Worm (Caenorhabditis elegans): Measurements from ENCODE around the gene B0564.2.
A peak's percentile ranks its signal among the peaks of the same experiment; 100 is the strongest.

Gene B0564.2

DNA sequence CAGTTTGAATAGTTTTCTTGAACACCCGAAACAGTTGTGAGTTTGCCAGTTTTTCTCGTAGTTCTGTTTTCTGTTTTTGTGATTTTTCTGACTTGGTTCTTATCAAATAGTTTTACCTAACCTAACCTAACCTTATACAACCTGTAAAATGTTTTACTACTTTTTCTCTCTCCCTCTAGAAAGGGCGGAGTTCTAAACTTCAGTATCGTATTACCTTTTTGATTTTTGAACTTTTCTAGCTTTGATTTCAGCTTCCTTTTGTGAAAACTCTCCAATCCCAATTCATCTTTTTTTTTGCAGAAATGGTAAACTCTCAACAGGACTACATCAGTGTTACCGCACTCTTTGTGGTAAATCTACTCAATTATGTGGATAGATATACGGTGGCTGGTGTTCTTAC lies 20.8 kb upstream of the B0564.2 start, which contains the start of gene spin-2:
Gene spin-2 (plus strand): TSS at position 301 of the 400 bp plus-strand sequence.
- TF ChIP-seq duxl-1 (tag; optimal IDR thresholded peaks at IDR 0.05; ENCODE audit: poor library complexity) (no peak), ceh-62 (tag; optimal IDR thresholded peaks at IDR 0.05) (no peak), tag-97 (GFP tag; IDR thresholded peaks at IDR 0.05) (no peak), lin-39 (tag; optimal IDR thresholded peaks at IDR 0.05) (no peak), snpc-1.2 (GFP tag; IDR thresholded peaks at IDR 0.05) (no peak), Y75B8A.6 (GFP tag; IDR thresholded peaks at IDR 0.05) (no peak), nhr-48 (tag; optimal IDR thresholded peaks at IDR 0.05) (no peak), dpl-1 (GFP tag; optimal IDR thresholded peaks at IDR 0.05) (no peak)

DNA sequence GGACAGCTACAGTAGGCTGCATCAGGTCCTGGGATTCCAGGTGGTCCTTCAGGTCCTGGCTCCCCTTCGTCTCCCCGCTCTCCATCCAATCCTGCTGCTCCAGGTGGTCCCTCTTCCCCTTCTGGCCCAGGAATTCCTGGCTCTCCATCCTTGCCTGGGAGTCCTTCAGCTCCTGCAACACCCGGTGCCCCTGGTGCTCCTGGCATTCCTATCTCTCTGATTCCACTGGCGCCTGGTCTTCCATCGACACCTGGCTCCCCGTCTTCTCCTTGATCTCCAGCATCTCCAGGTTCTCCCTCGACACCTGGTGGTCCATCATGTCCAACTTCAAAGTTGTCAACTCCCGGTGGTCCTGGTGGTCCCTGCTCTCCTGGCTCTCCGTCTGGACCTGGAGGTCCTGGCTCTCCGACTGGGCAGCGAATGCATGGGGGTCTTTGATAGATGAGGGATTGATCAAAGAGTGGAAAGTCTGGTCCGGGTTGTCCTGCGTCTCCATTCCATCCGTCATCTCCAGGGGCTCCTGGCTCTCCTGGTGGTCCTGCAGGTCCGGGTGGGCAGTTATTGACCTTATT lies 17.7 kb upstream of the B0564.2 start:
- TF ChIP-seq ctbp-1 (GFP tag; IDR thresholded peaks at IDR 0.05) (no peak), ceh-32 (tag; optimal IDR thresholded peaks at IDR 0.05; ENCODE audit: poor library complexity) (no peak), egl-43 (GFP tag; IDR thresholded peaks at IDR 0.05) (0 out of 2 replicates have a peak, but pooled peaks have one; percentile 5), nhr-111 (GFP tag; optimal IDR thresholded peaks at IDR 0.05) (no peak), zfp-3 (GFP tag; conservative IDR thresholded peaks at IDR 0.05) (no peak), skn-1 (tag; optimal IDR thresholded peaks at IDR 0.05) (no peak), set-16 (GFP tag; IDR thresholded peaks at IDR 0.05) (peak; percentile 95), duxl-1 (tag; optimal IDR thresholded peaks at IDR 0.05; ENCODE audit: poor library complexity) (no peak), nhr-76 (tag; optimal IDR thresholded peaks at IDR 0.05) (no peak)

DNA sequence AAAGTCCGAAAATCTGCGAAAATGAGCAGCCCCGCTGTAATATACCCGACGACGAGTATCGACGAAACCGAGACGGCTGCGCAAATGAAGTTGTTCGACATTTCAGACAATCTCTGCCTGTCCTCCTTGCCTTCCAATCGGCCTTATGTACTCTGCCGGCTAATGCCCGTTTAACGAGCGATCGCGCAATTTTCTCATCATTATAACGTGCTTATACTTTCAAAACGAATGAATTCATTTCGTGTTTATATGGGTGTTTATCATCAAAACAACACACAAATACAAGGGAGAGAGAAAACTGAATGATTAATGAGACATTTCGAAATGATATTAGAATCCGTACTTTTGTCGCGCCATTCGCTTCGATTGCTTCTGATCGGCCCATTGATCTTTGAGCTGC lies 16.5 kb upstream of the B0564.2 start, which contains the start of gene col-132:
Gene col-132 (minus strand): TSS at position 101 of the 400 bp plus-strand sequence.
- TF ChIP-seq Y48G9A.11 (GFP tag; IDR thresholded peaks at IDR 0.05) (no peak), mxl-3 (GFP tag; optimal IDR thresholded peaks at IDR 0.05) (no peak), nhr-28 (tag; optimal IDR thresholded peaks at IDR 0.05) (no peak), nhr-237 (tag; optimal IDR thresholded peaks at IDR 0.05) (no peak), skn-1 (tag; optimal IDR thresholded peaks at IDR 0.05) (no peak), ceh-32 (tag; optimal IDR thresholded peaks at IDR 0.05; ENCODE audit: poor library complexity) (no peak)

DNA sequence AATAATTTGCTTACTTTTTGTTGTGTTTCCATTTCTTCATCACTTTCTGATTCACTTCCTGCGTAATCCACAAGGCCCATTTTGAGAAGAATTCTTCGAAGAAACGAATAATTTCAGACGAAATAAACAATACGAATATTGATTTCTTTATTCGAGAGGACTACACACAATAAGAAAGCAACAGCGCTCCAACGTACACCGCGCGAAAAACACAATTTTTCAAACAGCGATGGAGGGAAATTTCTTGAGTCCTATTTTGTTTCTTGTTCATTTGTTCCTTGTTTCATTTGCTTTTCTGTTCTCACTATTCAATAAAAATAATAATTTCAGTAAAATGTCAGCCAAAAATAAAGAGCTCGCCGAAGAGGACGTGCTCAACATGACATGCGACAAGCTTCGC lies 13.8 kb upstream of the B0564.2 start, which contains the start of the genes prcc-1 and C39E9.12:
Gene prcc-1 (minus strand): TSS at position 119 of the 400 bp plus-strand sequence.
Gene C39E9.12 (plus strand): TSS at position 331 of the 400 bp plus-strand sequence.
- TF ChIP-seq arid-1 (GFP tag; conservative IDR thresholded peaks at IDR 0.05), result no peak
- no peak for TF ChIP-seq hmg-1.1 (GFP tag; IDR thresholded peaks at IDR 0.05)
- TF ChIP-seq lin-29 (GFP tag; IDR thresholded peaks at IDR 0.05), result no peak
- no peak for TF ChIP-seq F44E2.7 (GFP tag; IDR thresholded peaks at IDR 0.05)
- TF ChIP-seq rbr-2 (tag; optimal IDR thresholded peaks at IDR 0.05), result peak; percentile 10
- TF ChIP-seq T26A8.4 (GFP tag; IDR thresholded peaks at IDR 0.05), result no peak
- TF ChIP-seq nhr-28 (tag; optimal IDR thresholded peaks at IDR 0.05), result peak; percentile 60
- TF ChIP-seq daf-12 (tag; optimal IDR thresholded peaks at IDR 0.05), result no peak
- TF ChIP-seq fkh-10 (GFP tag; optimal IDR thresholded peaks at IDR 0.05), result no peak
- no peak for TF ChIP-seq ctbp-1 (GFP tag; IDR thresholded peaks at IDR 0.05)
- TF ChIP-seq aha-1 (tag), result no peak
- TF ChIP-seq dpl-1 (GFP tag; optimal IDR thresholded peaks at IDR 0.05), result peak; percentile 90
- peak; percentile 94 for TF ChIP-seq lin-38 (GFP tag; IDR thresholded peaks at IDR 0.05)
- TF ChIP-seq ceh-32 (tag; optimal IDR thresholded peaks at IDR 0.05; ENCODE audit: poor library complexity), result no peak
- TF ChIP-seq lsy-2 (tag; optimal IDR thresholded peaks at IDR 0.05), result peak in 1 of 2 experiments; percentile 88
- peak; percentile 4 for TF ChIP-seq ama-1 (optimal IDR thresholded peaks at IDR 0.05)
- TF ChIP-seq snpc-4 (tag; optimal IDR thresholded peaks at IDR 0.05), result no peak
- no peak for TF ChIP-seq hlh-11 (tag; optimal IDR thresholded peaks at IDR 0.05)
- TF ChIP-seq Y75B8A.6 (GFP tag; IDR thresholded peaks at IDR 0.05), result no peak
- TF ChIP-seq snpc-1.2 (GFP tag; IDR thresholded peaks at IDR 0.05), result no peak
- no peak for TF ChIP-seq zfp-3 (GFP tag; conservative IDR thresholded peaks at IDR 0.05)
- TF ChIP-seq daf-8 (GFP tag; IDR thresholded peaks at IDR 0.05), result no peak
- no peak for TF ChIP-seq T20F7.1 (GFP tag; optimal IDR thresholded peaks at IDR 0.05)
- TF ChIP-seq tra-1 (GFP tag; IDR thresholded peaks at IDR 0.05), result no peak
- TF ChIP-seq zip-11 (GFP tag; IDR thresholded peaks at IDR 0.05), result no peak
- TF ChIP-seq ZK546.5 (tag; optimal IDR thresholded peaks at IDR 0.05), result no peak
- no peak for TF ChIP-seq Y5F2A.4 (GFP tag; optimal IDR thresholded peaks at IDR 0.05)
- TF ChIP-seq lir-3 (tag; optimal IDR thresholded peaks at IDR 0.05), result no peak
- no peak for TF ChIP-seq lin-13 (GFP tag; optimal IDR thresholded peaks at IDR 0.05)
- TF ChIP-seq dve-1 (tag; optimal IDR thresholded peaks at IDR 0.05; ENCODE audit: insufficient read depth), result peak; percentile 53
- TF ChIP-seq mdl-1 (tag; optimal IDR thresholded peaks at IDR 0.05), result no peak
- peak; percentile 19 for TF ChIP-seq nhr-77 (tag; optimal IDR thresholded peaks at IDR 0.05)
